Worm (Caenorhabditis elegans) whole organism, L2 larva: ENCODE data around the gene cyb-1.
A peak's percentile ranks its signal among the peaks of the same experiment; 100 is the strongest.
"Not testable (repeated sequence)": the region's sequence is repeated elsewhere in the genome, so short reads cannot be mapped to it uniquely, and the experiment has no call there.

Experiments
- C34F6.9 ChIP-seq: fragments of 150-350 bp; optimal IDR thresholded peaks from 2 replicates; lab custom pipeline; 2014; ENCODE audit warnings: missing biosample characterization, missing genetic modification characterization
- F13H6.1 ChIP-seq: sonication (generic microtip); optimal IDR thresholded peaks from 2 replicates; lab custom pipeline; 2016; ENCODE audit warnings: missing genetic modification characterization, missing compliant biosample characterization
- R02D3.7 ChIP-seq: fragments of 150-350 bp; optimal IDR thresholded peaks from 2 replicates; lab custom pipeline; 2014; ENCODE audit warnings: missing biosample characterization, missing genetic modification characterization
- Y55F3AM.14 ChIP-seq: fragments of 200-800 bp; sonication (Bioruptor generic); optimal IDR thresholded peaks from 2 replicates; lab custom pipeline; 2018; ENCODE audit warnings: mild to moderate bottlenecking, missing genetic modification characterization, missing compliant biosample characterization
- ZK546.5 ChIP-seq: sonication (generic microtip); optimal IDR thresholded peaks from 2 replicates; lab custom pipeline; 2017; ENCODE audit warnings: missing biosample characterization, missing genetic modification characterization
- alr-1 ChIP-seq: fragments of 150-350 bp; optimal IDR thresholded peaks from 2 replicates; lab custom pipeline; 2014; ENCODE audit warnings: missing biosample characterization, missing genetic modification characterization
- ama-1 ChIP-seq: fragments of 150-350 bp; optimal IDR thresholded peaks from 2 replicates; lab custom pipeline; 2018; ENCODE audit warnings: inconsistent platforms
- blmp-1 ChIP-seq: sonication (generic microtip); optimal IDR thresholded peaks from 2 replicates; lab custom pipeline; 2017; ENCODE audit warnings: missing genetic modification characterization, mild to moderate bottlenecking, missing compliant biosample characterization, antibody characterized with exemption, moderate library complexity; ENCODE audit not compliant: insufficient read depth
- ceh-16 ChIP-seq: fragments of 150-350 bp; optimal IDR thresholded peaks from 2 replicates; lab custom pipeline; 2014; ENCODE audit warnings: missing biosample characterization, missing genetic modification characterization
- dmd-4 ChIP-seq: sonication (generic microtip); optimal IDR thresholded peaks from 2 replicates; lab custom pipeline; 2017; ENCODE audit warnings: missing biosample characterization, missing genetic modification characterization
- egl-27 ChIP-seq: sonication (generic microtip); optimal IDR thresholded peaks from 3 replicates; lab custom pipeline; 2017; ENCODE audit warnings: missing biosample characterization, missing genetic modification reagents, missing genetic modification characterization
- elt-1 ChIP-seq: fragments of 150-350 bp; optimal IDR thresholded peaks from 2 replicates; lab custom pipeline; 2014; ENCODE audit warnings: missing biosample characterization, missing genetic modification characterization
- elt-3 ChIP-seq: sonication (generic microtip); optimal IDR thresholded peaks from 2 replicates; lab custom pipeline; 2017; ENCODE audit warnings: missing biosample characterization, missing genetic modification characterization
- fos-1 ChIP-seq: fragments of 150-350 bp; optimal IDR thresholded peaks from 2 replicates; lab custom pipeline; 2014; ENCODE audit warnings: missing biosample characterization, missing genetic modification characterization
- gmeb-1 ChIP-seq: fragments of 150-350 bp; optimal IDR thresholded peaks from 2 replicates; lab custom pipeline; 2014; ENCODE audit warnings: missing biosample characterization, missing genetic modification characterization
- lin-13 ChIP-seq: fragments of 150-350 bp; optimal IDR thresholded peaks from 2 replicates; lab custom pipeline; 2014; ENCODE audit warnings: missing biosample characterization, missing genetic modification reagents, missing genetic modification characterization
- lin-39 ChIP-seq: fragments of 150-350 bp; optimal IDR thresholded peaks from 2 replicates; lab custom pipeline; 2014; ENCODE audit warnings: missing biosample characterization, missing genetic modification reagents, missing genetic modification characterization
- mbf-1 ChIP-seq: sonication (generic microtip); optimal IDR thresholded peaks from 2 replicates; lab custom pipeline; 2017; ENCODE audit warnings: missing biosample characterization, missing genetic modification characterization
- mdl-1 ChIP-seq, 2 experiments: fragments of 150-350 bp in 1 of 2; sonication (generic microtip) in 1 of 2; optimal IDR thresholded peaks; 2 replicates each; lab custom pipeline; 2017; ENCODE audit warnings: missing biosample characterization in 2 of 2, missing genetic modification characterization in 2 of 2
- nhr-10 ChIP-seq: sonication (generic microtip); optimal IDR thresholded peaks from 2 replicates; lab custom pipeline; 2017; ENCODE audit warnings: missing biosample characterization, missing genetic modification characterization
- nhr-12 ChIP-seq: fragments of 150-350 bp; optimal IDR thresholded peaks from 2 replicates; lab custom pipeline; 2014; ENCODE audit warnings: missing biosample characterization, missing genetic modification characterization
- nhr-21 ChIP-seq: fragments of 150-350 bp; optimal IDR thresholded peaks from 2 replicates; lab custom pipeline; 2014; ENCODE audit warnings: missing biosample characterization, missing genetic modification characterization
- nhr-23 ChIP-seq: fragments of 150-350 bp; optimal IDR thresholded peaks from 2 replicates; lab custom pipeline; 2014; ENCODE audit warnings: missing biosample characterization, missing genetic modification reagents, missing genetic modification characterization
- nhr-237 ChIP-seq: fragments of 150-350 bp; optimal IDR thresholded peaks from 2 replicates; lab custom pipeline; 2014; ENCODE audit warnings: missing biosample characterization, missing genetic modification characterization
- nhr-25 ChIP-seq: fragments of 150-350 bp; sonication (generic microtip); optimal IDR thresholded peaks from 3 replicates; lab custom pipeline; 2014; ENCODE audit warnings: missing biosample characterization, missing genetic modification characterization
- nhr-6 ChIP-seq: fragments of 150-350 bp; optimal IDR thresholded peaks from 2 replicates; lab custom pipeline; 2014; ENCODE audit warnings: missing biosample characterization, missing genetic modification characterization
- sem-4 ChIP-seq: fragments of 150-350 bp; optimal IDR thresholded peaks from 2 replicates; lab custom pipeline; 2014; ENCODE audit warnings: missing biosample characterization, missing genetic modification reagents, missing genetic modification characterization
- skn-1 ChIP-seq: sonication (generic microtip); optimal IDR thresholded peaks from 2 replicates; lab custom pipeline; 2017; ENCODE audit warnings: missing biosample characterization, missing genetic modification characterization
- sma-3 ChIP-seq: sonication (generic microtip); optimal IDR thresholded peaks from 2 replicates; lab custom pipeline; 2016; ENCODE audit warnings: missing genetic modification reagents, missing genetic modification characterization, missing compliant biosample characterization
- sma-9 ChIP-seq, 2 experiments: fragments of 150-350 bp in 1 of 2; sonication (generic microtip) in 1 of 2; optimal IDR thresholded peaks; 2 replicates each; lab custom pipeline; 2014 to 2016; ENCODE audit warnings: missing genetic modification characterization in 2 of 2, mild to moderate bottlenecking in 1 of 2, missing biosample characterization in 1 of 2, missing compliant biosample characterization in 1 of 2, missing genetic modification reagents in 1 of 2, moderate library complexity in 1 of 2
- unc-55 ChIP-seq: fragments of 150-350 bp; sonication (generic microtip); optimal IDR thresholded peaks from 3 replicates; lab custom pipeline; 2014; ENCODE audit warnings: missing biosample characterization, missing genetic modification reagents, missing genetic modification characterization
- unc-62 ChIP-seq: fragments of 150-350 bp; optimal IDR thresholded peaks from 2 replicates; lab custom pipeline; 2014; ENCODE audit warnings: missing biosample characterization, missing genetic modification reagents, missing genetic modification characterization
- zag-1 ChIP-seq: fragments of 150-350 bp; optimal IDR thresholded peaks from 2 replicates; lab custom pipeline; 2014; ENCODE audit warnings: missing biosample characterization, missing genetic modification characterization
- ztf-1 ChIP-seq: fragments of 200-800 bp; sonication (Bioruptor generic); conservative IDR thresholded peaks from 2 replicates; pipeline ENCODE4 v1.3.6; 2022; ENCODE audit warnings: missing genetic modification characterization, missing compliant biosample characterization
- ztf-11 ChIP-seq: sonication (generic microtip); optimal IDR thresholded peaks from 2 replicates; lab custom pipeline; 2017; ENCODE audit warnings: missing biosample characterization, missing genetic modification characterization

Gene cyb-1

ce11 chrIV:10685758-10686157, 49.3 kb upstream of the cyb-1 start, which contains the start of the genes K08C7.6 and R102.1:
Gene K08C7.6, minus strand, starts transcription at chrIV:10685858.
Gene R102.1, plus strand, starts transcription at chrIV:10686048.
- TF ChIP-seq sma-9 (GFP tag; optimal IDR thresholded peaks at IDR 0.05; lab: Kevin White, UChicago) (no peak), sma-9 (tag; optimal IDR thresholded peaks at IDR 0.05; lab: Kevin White, UChicago) (no peak), ZK546.5 (tag; lab: Kevin White, UChicago) (no peak), mbf-1 (tag; lab: Kevin White, UChicago) (no peak), mdl-1 (tag; optimal IDR thresholded peaks at IDR 0.05; lab: Kevin White, UChicago) (no peak), elt-1 (no peak), lin-39 (tag; lab: Kevin White, UChicago) (no peak), sem-4 (tag; lab: Kevin White, UChicago) (no peak), R02D3.7 (tag; lab: Kevin White, UChicago) (no peak), lin-13 (GFP tag; lab: Kevin White, UChicago) (no peak), zag-1 (tag; lab: Kevin White, UChicago) (no peak), ztf-11 (tag; lab: Kevin White, UChicago) (no peak), fos-1 (tag; lab: Kevin White, UChicago) (no peak), gmeb-1 (tag; lab: Kevin White, UChicago) (no peak), nhr-237 (tag; lab: Kevin White, UChicago) (no peak), egl-27 (tag; lab: Kevin White, UChicago) (no peak), nhr-6 (tag; lab: Kevin White, UChicago) (no peak)

- TF ChIP-seq zag-1, nhr-23, nhr-10 (tag; lab: Kevin White, UChicago): not testable (repeated sequence)
- TF ChIP-seq, all 48 proteins: peak for 0; not testable (repeated sequence) for 48
Observed at ce11 chrIV:10687307-10687706, 47.7 kb upstream of the cyb-1 start, which contains the start of gene R102.2. Gene R102.2, plus strand, starts transcription at chrIV:10687607.

DNA sequence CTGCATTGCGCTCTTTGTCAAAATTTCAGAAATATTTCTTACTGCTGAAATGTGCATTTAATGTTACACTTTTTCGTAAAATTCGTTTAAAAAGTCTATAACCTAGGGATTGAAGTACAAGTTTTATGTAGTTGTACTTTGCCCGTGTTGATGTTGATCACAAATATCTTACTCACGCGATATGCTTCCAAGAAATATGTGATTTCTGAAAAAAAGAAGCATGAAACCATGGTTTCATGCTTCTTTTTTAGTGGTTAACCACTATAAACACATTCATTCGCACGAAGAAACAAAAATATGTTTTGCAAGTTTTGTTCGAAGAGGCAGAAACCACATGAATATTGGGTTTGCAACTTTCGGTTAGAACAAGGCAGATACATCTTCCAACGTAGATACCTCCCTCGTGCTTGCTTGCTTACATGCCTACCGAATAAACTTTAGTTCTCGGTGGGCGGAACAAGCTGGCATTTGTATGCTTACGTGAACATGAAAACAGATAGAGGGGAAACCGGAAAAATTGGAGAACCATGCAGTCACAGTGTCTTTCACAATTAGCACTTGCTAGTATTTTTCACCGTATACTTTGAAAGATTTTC, 45.9 kb upstream of the cyb-1 start, which contains the start of gene R102.3:
Gene R102.3 (plus strand): TSS at position 546 of the 596 bp plus-strand sequence.
- TF ChIP-seq nhr-10 (tag; lab: Kevin White, UChicago): no peak
- peak; percentile 54 for TF ChIP-seq nhr-21 (tag; lab: Kevin White, UChicago)
- TF ChIP-seq, all 48 proteins: peak for 1

- TF ChIP-seq lin-39 (tag; lab: Kevin White, UChicago) (no peak), sma-9 (GFP tag; optimal IDR thresholded peaks at IDR 0.05; lab: Kevin White, UChicago) (no peak), sma-9 (tag; optimal IDR thresholded peaks at IDR 0.05; lab: Kevin White, UChicago) (no peak)
- TF ChIP-seq, all 48 proteins: peak for 0
Observed at ce11 chrIV:10690139-10690538, 44.9 kb upstream of the cyb-1 start, which contains the start of gene R102.8. Gene R102.8, minus strand, starts transcription at chrIV:10690239.

ce11 chrIV:10695203-10695602, 39.8 kb upstream of the cyb-1 start, which contains the start of gene R102.4:
Gene R102.4, minus strand, starts transcription at chrIV:10695303.
- TF ChIP-seq mbf-1 (tag; lab: Kevin White, UChicago): no peak

DNA sequence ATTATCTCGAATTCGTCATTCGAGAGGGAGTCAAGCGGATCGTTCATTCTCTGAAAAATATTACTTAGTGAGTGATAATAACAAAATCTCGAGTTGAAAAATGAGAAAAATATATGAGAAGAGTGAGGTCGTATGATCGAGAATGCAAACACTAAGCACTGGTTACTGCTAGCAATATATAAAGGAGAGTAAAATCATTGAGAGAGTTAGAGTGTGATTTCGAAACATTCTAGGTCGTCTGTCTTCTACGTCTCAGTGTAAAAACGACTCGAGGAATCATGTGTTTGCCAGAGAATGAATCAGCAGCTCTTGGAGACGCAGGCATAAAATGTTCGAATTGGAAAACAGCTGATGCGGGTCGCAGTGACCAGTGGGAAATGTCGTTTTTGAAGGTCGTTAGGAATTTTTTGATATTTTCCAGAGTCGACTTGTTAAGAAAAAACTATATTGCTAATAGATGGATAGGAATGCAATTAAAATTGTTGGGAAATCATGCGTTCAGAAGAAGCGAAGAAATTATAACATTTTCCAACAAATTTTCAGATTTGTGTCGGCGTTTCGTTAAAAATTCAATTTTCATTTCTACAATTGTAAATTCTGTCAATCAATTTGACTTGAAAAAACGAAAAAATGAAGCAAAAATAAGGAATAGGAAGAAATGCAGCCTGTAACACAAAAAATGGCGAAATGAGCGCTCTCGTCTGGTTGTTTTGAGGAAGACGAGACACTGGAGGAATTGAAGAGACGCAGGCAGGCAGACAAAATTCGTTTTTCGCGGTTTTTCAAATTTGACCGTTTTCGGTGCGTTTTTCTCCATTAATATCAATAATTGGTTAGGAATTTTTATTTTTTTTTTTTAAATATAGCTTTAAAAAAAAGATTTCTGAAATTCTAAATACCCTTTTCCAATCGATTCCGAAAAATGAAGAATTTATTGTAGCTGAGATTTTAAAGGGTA, 37.7 kb upstream of the cyb-1 start, which contains the start of gene allo-1:
Gene allo-1 (minus strand): TSS at position 51 of the 958 bp plus-strand sequence.
- TF ChIP-seq ztf-11 (tag; lab: Kevin White, UChicago): no peak
- peak; percentile 79 for TF ChIP-seq F13H6.1
- no peak for TF ChIP-seq elt-3 (tag; lab: Kevin White, UChicago)
- no peak for TF ChIP-seq Y55F3AM.14 (GFP tag; lab: Kevin White, UChicago)
- TF ChIP-seq sem-4 (tag; lab: Kevin White, UChicago): peak; percentile 33
- no peak for TF ChIP-seq unc-62 (GFP tag; lab: Kevin White, UChicago)
- TF ChIP-seq mdl-1 (tag; optimal IDR thresholded peaks at IDR 0.05; lab: Kevin White, UChicago): no peak
- TF ChIP-seq ztf-1: no peak
- TF ChIP-seq nhr-23 (tag; lab: Kevin White, UChicago): no peak
- no peak for TF ChIP-seq nhr-12 (tag; lab: Kevin White, UChicago)
- TF ChIP-seq nhr-237 (tag; lab: Kevin White, UChicago): no peak
- TF ChIP-seq ZK546.5 (tag; lab: Kevin White, UChicago): no peak
- TF ChIP-seq blmp-1 (tag; lab: Kevin White, UChicago): peak; percentile 43
- peak; percentile 3 for TF ChIP-seq skn-1 (tag; lab: Kevin White, UChicago)
- peak; percentile 69 for TF ChIP-seq sma-3 (GFP tag; lab: Kevin White, UChicago)
- peak; percentile 79 for TF ChIP-seq nhr-25
- peak; percentile 15 for TF ChIP-seq nhr-21 (tag; lab: Kevin White, UChicago)
- TF ChIP-seq ama-1 (lab: Kevin White, UChicago): no peak
- peak; percentile 14 for TF ChIP-seq zag-1 (tag; lab: Kevin White, UChicago)
- TF ChIP-seq C34F6.9 (tag; lab: Kevin White, UChicago): peak; percentile 86
- no peak for TF ChIP-seq R02D3.7 (tag; lab: Kevin White, UChicago)
- no peak for TF ChIP-seq mbf-1 (tag; lab: Kevin White, UChicago)
- TF ChIP-seq gmeb-1 (tag; lab: Kevin White, UChicago): peak; percentile 91
- TF ChIP-seq ceh-16 (tag; lab: Kevin White, UChicago): no peak
- TF ChIP-seq unc-55 (GFP tag; lab: Kevin White, UChicago): peak; percentile 55
- TF ChIP-seq alr-1 (tag; lab: Kevin White, UChicago): no peak
- no peak for TF ChIP-seq lin-39 (tag; lab: Kevin White, UChicago)
- no peak for TF ChIP-seq dmd-4
